Worm (Caenorhabditis elegans): ENCODE measurements around the gene unc-51.

- no peak for TF ChIP-seq flt-1 (GFP tag; IDR thresholded peaks at IDR 0.05)
- TF ChIP-seq ref-1 (GFP tag; conservative IDR thresholded peaks at IDR 0.05) = no peak
- TF ChIP-seq ztf-29 (GFP tag; IDR thresholded peaks at IDR 0.05) = no peak
- no peak for TF ChIP-seq tab-1 (GFP tag; IDR thresholded peaks at IDR 0.05)
- no peak for TF ChIP-seq ztf-23 (GFP tag; IDR thresholded peaks at IDR 0.05)
- TF ChIP-seq med-1 (GFP tag; optimal IDR thresholded peaks at IDR 0.05; ENCODE audit: insufficient read depth) = no peak
- TF ChIP-seq cog-1 (tag; optimal IDR thresholded peaks at IDR 0.05) = no peak
- TF ChIP-seq klf-2 (GFP tag; conservative IDR thresholded peaks at IDR 0.05) = no peak
- no peak for TF ChIP-seq T22C8.4 (GFP tag; IDR thresholded peaks at IDR 0.05)
These were observed 42.3 kb downstream of the unc-51 start for ce11 chrV:19961971-19962370.

Measured in whole organism, midembryonic.